ENCODE assay signal across 1 worm cellular context in genomic region chrX:1529013-1529412, ce11.
TF ChIP-seq lines count a peak whose summit lies in the region.

No protein-coding gene starts in this region.

TF ChIP-seq in whole organism, L4 larva, 104 proteins besides CTCF, POLR2A, EP300 and RAD21 (continued from another document):
- TF ChIP-seq R02D3.7 (tag; optimal IDR thresholded peaks at IDR 0.05; lab: Kevin White, UChicago) (no peak), daf-8 (GFP tag; IDR thresholded peaks at IDR 0.05; lab: Robert Waterston, UW) (no peak), unc-62 (GFP tag; optimal IDR thresholded peaks at IDR 0.05 in 1 of 2; lab: Kevin White, UChicago) (no peak), unc-62 (tag; optimal IDR thresholded peaks at IDR 0.05; lab: Kevin White, UChicago) (no peak), spr-1 (tag; optimal IDR thresholded peaks at IDR 0.05; lab: Kevin White, UChicago) (no peak), mxl-3 (GFP tag; optimal IDR thresholded peaks at IDR 0.05; lab: Kevin White, UChicago) (no peak), lin-13 (GFP tag; optimal IDR thresholded peaks at IDR 0.05; lab: Kevin White, UChicago) (no peak), snpc-4 (tag; optimal IDR thresholded peaks at IDR 0.05; lab: Kevin White, UChicago) (no peak), cey-2 (tag; optimal IDR thresholded peaks at IDR 0.05; lab: Kevin White, UChicago; ENCODE audit: borderline replicate concordance, insufficient read depth) (no peak), dve-1 (tag; optimal IDR thresholded peaks at IDR 0.05; lab: Kevin White, UChicago; ENCODE audit: insufficient read depth) (no peak), lin-1 (GFP tag; IDR thresholded peaks at IDR 0.05; lab: Robert Waterston, UW) (no peak), daf-12 (tag; optimal IDR thresholded peaks at IDR 0.05; lab: Kevin White, UChicago) (no peak), pqm-1 (tag; optimal IDR thresholded peaks at IDR 0.05; lab: Kevin White, UChicago) (no peak), attf-4 (tag; optimal IDR thresholded peaks at IDR 0.05; lab: Kevin White, UChicago) (no peak), hlh-11 (tag; optimal IDR thresholded peaks at IDR 0.05; lab: Kevin White, UChicago) (peak; percentile 25), ZK337.2 (GFP tag; IDR thresholded peaks at IDR 0.05; lab: Robert Waterston, UW) (no peak), F37D6.2 (tag; optimal IDR thresholded peaks at IDR 0.05; lab: Kevin White, UChicago) (no peak), skn-1 (tag; optimal IDR thresholded peaks at IDR 0.05; lab: Kevin White, UChicago) (no peak), daf-19 (GFP tag; conservative IDR thresholded peaks at IDR 0.05; lab: Robert Waterston, UW) (no peak), hmg-1.1 (GFP tag; IDR thresholded peaks at IDR 0.05; lab: Robert Waterston, UW) (peak; percentile 67), mdt-29 (GFP tag; IDR thresholded peaks at IDR 0.05; lab: Robert Waterston, UW) (no peak), dmd-9 (GFP tag; IDR thresholded peaks at IDR 0.05; lab: Robert Waterston, UW) (no peak), tra-1 (GFP tag; IDR thresholded peaks at IDR 0.05; lab: Robert Waterston, UW) (no peak), ceh-82 (tag; optimal IDR thresholded peaks at IDR 0.05; lab: Kevin White, UChicago) (no peak), nhr-25 (tag; optimal IDR thresholded peaks at IDR 0.05; lab: Kevin White, UChicago; ENCODE audit: borderline replicate concordance, insufficient read depth) (no peak), saeg-2 (GFP tag; IDR thresholded peaks at IDR 0.05; lab: Robert Waterston, UW) (no peak), nhr-11 (tag; optimal IDR thresholded peaks at IDR 0.05; lab: Kevin White, UChicago) (no peak), nhr-6 (tag; optimal IDR thresholded peaks at IDR 0.05; lab: Kevin White, UChicago) (peak; percentile 16), F49E8.2 (tag; optimal IDR thresholded peaks at IDR 0.05; lab: Kevin White, UChicago; ENCODE audit: borderline replicate concordance) (no peak), mes-2 (tag; optimal IDR thresholded peaks at IDR 0.05; lab: Kevin White, UChicago; ENCODE audit: poor library complexity, severe bottlenecking) (no peak), lim-7 (GFP tag; IDR thresholded peaks at IDR 0.05; lab: Robert Waterston, UW) (no peak), tag-97 (GFP tag; IDR thresholded peaks at IDR 0.05; lab: Robert Waterston, UW) (no peak), mxl-2 (GFP tag; conservative IDR thresholded peaks at IDR 0.05; lab: Robert Waterston, UW) (no peak), mep-1 (tag; optimal IDR thresholded peaks at IDR 0.05; lab: Kevin White, UChicago) (peak; percentile 41), nhr-42 (GFP tag; IDR thresholded peaks at IDR 0.05; lab: Robert Waterston, UW) (no peak), gei-8 (GFP tag; optimal IDR thresholded peaks at IDR 0.05; lab: Kevin White, UChicago) (no peak), F26F4.8 (GFP tag; conservative IDR thresholded peaks at IDR 0.05; lab: Robert Waterston, UW) (no peak), D1046.2 (GFP tag; IDR thresholded peaks at IDR 0.05; lab: Robert Waterston, UW) (no peak), nhr-48 (tag; optimal IDR thresholded peaks at IDR 0.05; lab: Kevin White, UChicago) (no peak)
